Worm (Caenorhabditis elegans) whole organism, young adult: ENCODE data around the gene F08B4.8.

Experiments
- B0336.3 ChIP-seq: fragments of 200-800 bp; sonication (Bioruptor generic); IDR thresholded peaks from 2 replicates; pipeline ENCODE4 v1.3.6; 2022; ENCODE audit warnings: missing genetic modification characterization, missing compliant biosample characterization
- F49E8.2 ChIP-seq: sonication (generic microtip); optimal IDR thresholded peaks from 3 replicates; lab custom pipeline; 2017; ENCODE audit warnings: missing genetic modification characterization, mild to moderate bottlenecking, missing compliant biosample characterization, antibody characterized with exemption, moderate library complexity; ENCODE audit not compliant: insufficient read depth
- F52B5.7 ChIP-seq: sonication (generic microtip); optimal IDR thresholded peaks from 2 replicates; lab custom pipeline; 2016; ENCODE audit warnings: mild to moderate bottlenecking, missing genetic modification characterization, missing compliant biosample characterization
- F57A8.1 ChIP-seq: fragments of 200-800 bp; sonication (Bioruptor generic); optimal IDR thresholded peaks from 2 replicates; lab custom pipeline; 2018; ENCODE audit warnings: mild to moderate bottlenecking, missing genetic modification characterization, moderate library complexity, missing compliant biosample characterization
- Y53F4B.3 ChIP-seq: fragments of 200-800 bp; sonication (Bioruptor generic); IDR thresholded peaks from 2 replicates; pipeline ENCODE4 v1.3.6; 2022; ENCODE audit warnings: missing genetic modification reagents, missing genetic modification characterization, missing compliant biosample characterization
- Y53G8AR.9 ChIP-seq: fragments of 200-800 bp; sonication (Bioruptor generic); conservative IDR thresholded peaks from 2 replicates; pipeline ENCODE4 v1.3.6; 2022; ENCODE audit warnings: missing genetic modification reagents, missing genetic modification characterization, missing compliant biosample characterization
- Y56A3A.18 ChIP-seq: fragments of 200-800 bp; sonication (Bioruptor generic); IDR thresholded peaks from 2 replicates; pipeline ENCODE4 v1.3.6; 2022; ENCODE audit warnings: missing genetic modification reagents, missing genetic modification characterization, missing compliant biosample characterization
- Y67H2A.10 ChIP-seq: fragments of 200-800 bp; sonication (Bioruptor generic); conservative IDR thresholded peaks from 2 replicates; pipeline ENCODE4 v1.3.6; 2022; ENCODE audit warnings: missing genetic modification reagents, missing genetic modification characterization, missing compliant biosample characterization
- ZK185.1 ChIP-seq: sonication (generic microtip); optimal IDR thresholded peaks from 2 replicates; lab custom pipeline; 2016; ENCODE audit warnings: mild to moderate bottlenecking, missing genetic modification characterization, missing compliant biosample characterization; ENCODE audit not compliant: poor library complexity, severe bottlenecking
- atf-7 ChIP-seq: sonication (generic microtip); optimal IDR thresholded peaks from 2 replicates; lab custom pipeline; 2017; ENCODE audit warnings: mild to moderate bottlenecking, missing genetic modification characterization, missing compliant biosample characterization
- attf-3 ChIP-seq: fragments of 200-800 bp; sonication (Bioruptor generic); conservative IDR thresholded peaks from 2 replicates; pipeline ENCODE4 v1.3.6; 2022; ENCODE audit warnings: missing genetic modification reagents, missing genetic modification characterization, missing compliant biosample characterization
- ceh-100 ChIP-seq: fragments of 200-800 bp; sonication (Bioruptor generic); IDR thresholded peaks from 2 replicates; pipeline ENCODE4 v1.3.6; 2022; ENCODE audit warnings: missing genetic modification reagents, missing genetic modification characterization, missing compliant biosample characterization
- ceh-79 ChIP-seq: sonication (generic microtip); optimal IDR thresholded peaks from 2 replicates; lab custom pipeline; 2017; ENCODE audit warnings: mild to moderate bottlenecking, missing genetic modification characterization, missing compliant biosample characterization
- dpff-1 ChIP-seq: sonication (generic microtip); optimal IDR thresholded peaks from 2 replicates; lab custom pipeline; 2017; ENCODE audit warnings: mild to moderate bottlenecking, missing genetic modification characterization, missing compliant biosample characterization
- dpl-1 ChIP-seq: fragments of 150-350 bp; optimal IDR thresholded peaks from 2 replicates; lab custom pipeline; 2014; ENCODE audit warnings: missing biosample characterization, missing genetic modification reagents, missing genetic modification characterization
- gei-17 ChIP-seq: fragments of 200-800 bp; sonication (Bioruptor generic); optimal IDR thresholded peaks from 2 replicates; lab custom pipeline; 2018; ENCODE audit warnings: mild to moderate bottlenecking, missing genetic modification characterization, missing compliant biosample characterization
- hsf-1 ChIP-seq: fragments of 200-800 bp; sonication (Bioruptor generic); IDR thresholded peaks from 2 replicates; pipeline ENCODE4 v1.3.6; 2022; ENCODE audit warnings: missing genetic modification reagents, missing genetic modification characterization, missing compliant biosample characterization
- lin-54 ChIP-seq: fragments of 200-800 bp; sonication (Bioruptor generic); optimal IDR thresholded peaks from 2 replicates; lab custom pipeline; 2018; ENCODE audit warnings: mild to moderate bottlenecking, missing genetic modification characterization, missing compliant biosample characterization
- lsl-1 ChIP-seq: fragments of 200-800 bp; sonication (Bioruptor generic); optimal IDR thresholded peaks from 2 replicates; lab custom pipeline; 2018; ENCODE audit warnings: mild to moderate bottlenecking, missing genetic modification characterization, moderate library complexity, missing compliant biosample characterization
- lsy-27 ChIP-seq: sonication (generic microtip); optimal IDR thresholded peaks from 2 replicates; lab custom pipeline; 2017; ENCODE audit warnings: missing genetic modification characterization, mild to moderate bottlenecking, missing compliant biosample characterization, antibody characterized with exemption, missing genotype, borderline replicate concordance; ENCODE audit not compliant: insufficient read depth
- mcd-1 ChIP-seq: fragments of 200-800 bp; sonication (Bioruptor generic); IDR thresholded peaks from 2 replicates; pipeline ENCODE4 v1.3.6; 2022; ENCODE audit warnings: missing genetic modification reagents, missing genetic modification characterization, missing compliant biosample characterization
- nfya-1 ChIP-seq: sonication (generic microtip); optimal IDR thresholded peaks from 2 replicates; lab custom pipeline; 2017; ENCODE audit warnings: antibody characterized with exemption, missing compliant biosample characterization, missing genetic modification characterization, borderline replicate concordance; ENCODE audit not compliant: insufficient read depth
- nhr-27 ChIP-seq: fragments of 200-800 bp; sonication (Bioruptor generic); optimal IDR thresholded peaks from 2 replicates; lab custom pipeline; 2018; ENCODE audit warnings: mild to moderate bottlenecking, missing genetic modification characterization, moderate library complexity, missing compliant biosample characterization
- rcor-1 ChIP-seq: fragments of 200-800 bp; sonication (Bioruptor generic); IDR thresholded peaks from 2 replicates; pipeline ENCODE4 v1.3.6; 2022; ENCODE audit warnings: missing genetic modification reagents, missing genetic modification characterization, missing compliant biosample characterization
- rec-8 ChIP-seq, 2 experiments: sonication (generic microtip); optimal IDR thresholded peaks; 2 replicates each; lab custom pipeline; 2016; ENCODE audit warnings: mild to moderate bottlenecking in 2 of 2, missing genetic modification characterization in 2 of 2, missing genetic modification reagents in 2 of 2, missing genotype in 2 of 2, missing biosample characterization in 1 of 2, missing compliant biosample characterization in 1 of 2, moderate library complexity in 1 of 2
- snpc-4 ChIP-seq, 5 experiments: fragments of 150-350 bp in 1 of 5; sonication (generic microtip) in 4 of 5; optimal IDR thresholded peaks; 2 replicates each; lab custom pipeline; 2014 to 2018; ENCODE audit warnings: missing genetic modification characterization in 5 of 5, missing biosample characterization in 3 of 5, antibody characterized with exemption in 2 of 5, mild to moderate bottlenecking in 2 of 5, missing compliant biosample characterization in 2 of 5, missing genotype in 2 of 5, moderate library complexity in 2 of 5, missing genetic modification reagents in 1 of 5
- sptf-2 ChIP-seq: fragments of 200-800 bp; sonication (Bioruptor generic); optimal IDR thresholded peaks from 2 replicates; lab custom pipeline; 2018; ENCODE audit warnings: mild to moderate bottlenecking, missing genetic modification characterization, missing compliant biosample characterization
- tbp1 ChIP-seq: fragments of 200-800 bp; sonication (Bioruptor generic); optimal IDR thresholded peaks from 2 replicates; lab custom pipeline; 2018; ENCODE audit warnings: mild to moderate bottlenecking, missing genetic modification characterization, missing compliant biosample characterization
- unc-130 ChIP-seq: sonication (generic microtip); optimal IDR thresholded peaks from 2 replicates; lab custom pipeline; 2016; ENCODE audit warnings: missing genetic modification reagents, missing genetic modification characterization, missing compliant biosample characterization
- ztf-18 ChIP-seq: sonication (generic microtip); optimal IDR thresholded peaks from 2 replicates; lab custom pipeline; 2016; ENCODE audit warnings: missing genotype, mild to moderate bottlenecking, missing genetic modification characterization, missing compliant biosample characterization
- ztf-22 ChIP-seq: fragments of 200-800 bp; sonication (Bioruptor generic); optimal IDR thresholded peaks from 2 replicates; lab custom pipeline; 2018; ENCODE audit warnings: mild to moderate bottlenecking, missing genetic modification characterization, moderate library complexity, missing compliant biosample characterization
- ztf-26 ChIP-seq: sonication (generic microtip); optimal IDR thresholded peaks from 2 replicates; lab custom pipeline; 2017; ENCODE audit warnings: missing genetic modification characterization, missing compliant biosample characterization

F08B4.8 gene

ce11 chrIV:8687605-8688191 is 10.3 kb downstream of the F08B4.8 start, which contains the start of gene snrp-3 (continued):
- TF ChIP-seq tbp1 (GFP tag; lab: Kevin White, UChicago) (peak; percentile 21), lsl-1 (peak; percentile 63), lin-54 (GFP tag; lab: Kevin White, UChicago) (peak; percentile 95), lsy-27 (tag; lab: Kevin White, UChicago) (no peak), nhr-27 (no peak), dpl-1 (GFP tag; lab: Kevin White, UChicago) (peak; percentile 73), gei-17 (GFP tag; lab: Kevin White, UChicago) (no peak), F49E8.2 (tag; lab: Kevin White, UChicago) (peak; percentile 10), attf-3 (GFP tag; lab: Robert Waterston, UW) (peak; percentile 59; the same call in 1 of the 2 replicates), F57A8.1 (GFP tag; lab: Kevin White, UChicago) (no peak), snpc-4 (GFP tag; optimal IDR thresholded peaks at IDR 0.05; lab: Kevin White, UChicago) (peak; percentile 37), snpc-4 (tag; optimal IDR thresholded peaks at IDR 0.05; lab: Kevin White, UChicago) (peak; percentile 51 to 57 (median 55)), Y56A3A.18 (no peak), ceh-79 (no peak), nfya-1 (no peak), F52B5.7 (tag; lab: Kevin White, UChicago) (no peak), dpff-1 (tag; lab: Kevin White, UChicago) (no peak), Y67H2A.10 (no peak), B0336.3 (GFP tag; lab: Robert Waterston, UW) (0 out of 2 replicates have a peak, but pooled peaks have one; percentile 42)

- TF ChIP-seq ztf-22 (GFP tag; lab: Kevin White, UChicago) = no peak
- TF ChIP-seq ztf-18 (tag; lab: Kevin White, UChicago) = peak; percentile 5
These were observed 14.1 kb downstream of the F08B4.8 start, which contains the start of the genes hst-1 and ints-6 for ce11 chrIV:8691486-8691885. Gene hst-1 (minus strand): TSS chrIV:8691513. Gene ints-6 (plus strand): TSS chrIV:8691745.

ce11 chrIV:8697436-8697835 is 20.0 kb downstream of the F08B4.8 start, which contains the start of gene ttll-11:
Gene ttll-11 (plus strand): TSS chrIV:8697736.
- TF ChIP-seq mcd-1 (GFP tag; lab: Robert Waterston, UW) (no peak), sptf-2 (GFP tag; lab: Kevin White, UChicago) (no peak), Y53F4B.3 (no peak), dpl-1 (GFP tag; lab: Kevin White, UChicago) (no peak)

ce11 chrIV:8705504-8705903 is 28.1 kb downstream of the F08B4.8 start, which contains the start of gene H23L24.4:
Gene H23L24.4 (minus strand): TSS chrIV:8705604.
- TF ChIP-seq Y67H2A.10 = no peak
- TF ChIP-seq hsf-1 (GFP tag; lab: Robert Waterston, UW) = no peak
- no peak for TF ChIP-seq ceh-100 (GFP tag; lab: Robert Waterston, UW)
- no peak for TF ChIP-seq Y53G8AR.9 (GFP tag; lab: Robert Waterston, UW)
- TF ChIP-seq unc-130 = no peak
- TF ChIP-seq ZK185.1 (tag; lab: Kevin White, UChicago) = no peak
- TF ChIP-seq rcor-1 (GFP tag; lab: Robert Waterston, UW) = no peak
- no peak for TF ChIP-seq rec-8 (tag; optimal IDR thresholded peaks at IDR 0.05; lab: Kevin White, UChicago)
- no peak for TF ChIP-seq ztf-26 (tag; lab: Kevin White, UChicago)
- TF ChIP-seq atf-7 = no peak
